Worm (Caenorhabditis elegans) whole organism, L1 larva: ENCODE measurements around the gene tbx-8.

Experiments
- alr-1 ChIP-seq: fragments of 200-800 bp; sonication (Bioruptor generic); optimal IDR thresholded peaks from 2 replicates; lab custom pipeline; 2018; ENCODE audit warnings: borderline replicate concordance, mild to moderate bottlenecking, missing genetic modification characterization, missing compliant biosample characterization
- dsc-1 ChIP-seq: sonication (generic microtip); optimal IDR thresholded peaks from 2 replicates; lab custom pipeline; 2016; ENCODE audit warnings: mild to moderate bottlenecking, missing genetic modification characterization, missing compliant biosample characterization
- elt-3 ChIP-seq, 6 experiments: fragments of 150-350 bp in 1 of 6; sonication (generic microtip); optimal IDR thresholded peaks; 2 replicates each; lab custom pipeline; 2017 to 2018; ENCODE audit warnings: missing biosample characterization in 6 of 6, missing genetic modification characterization in 6 of 6, inconsistent platforms in 1 of 6
- grh-1 ChIP-seq: fragments of 200-800 bp; sonication (Bioruptor generic); IDR thresholded peaks from 2 replicates; pipeline ENCODE4 v1.3.6; 2022; ENCODE audit warnings: missing genetic modification reagents, missing genetic modification characterization, missing compliant biosample characterization
- lin-15B ChIP-seq: fragments of 150-350 bp; sonication (generic microtip); optimal IDR thresholded peaks from 3 replicates; lab custom pipeline; 2014; ENCODE audit warnings: missing biosample characterization, missing genetic modification characterization
- lsy-2 ChIP-seq, 2 experiments: fragments of 150-350 bp; optimal IDR thresholded peaks; 2 replicates each; lab custom pipeline; 2014; ENCODE audit warnings: missing biosample characterization in 2 of 2, missing genetic modification characterization in 2 of 2
- nhr-90 ChIP-seq: sonication (generic microtip); optimal IDR thresholded peaks from 2 replicates; lab custom pipeline; 2016; ENCODE audit warnings: mild to moderate bottlenecking, missing genetic modification characterization, missing compliant biosample characterization; ENCODE audit not compliant: poor library complexity
- snpc-4 ChIP-seq: fragments of 150-350 bp; optimal IDR thresholded peaks from 2 replicates; lab custom pipeline; 2014; ENCODE audit warnings: missing biosample characterization, missing genetic modification characterization
- unc-62 ChIP-seq: fragments of 150-350 bp; optimal IDR thresholded peaks from 2 replicates; lab custom pipeline; 2014; ENCODE audit warnings: missing biosample characterization, missing genetic modification reagents, missing genetic modification characterization
- ztf-11 ChIP-seq, 2 experiments: sonication (generic microtip); optimal IDR thresholded peaks; 2 replicates each; lab custom pipeline; 2016 to 2017; ENCODE audit warnings: missing genetic modification characterization in 2 of 2, missing biosample characterization in 1 of 2, missing compliant biosample characterization in 1 of 2

ce11 chrIII:10389608-10390007, 42.5 kb downstream of the tbx-8 start:
- TF ChIP-seq grh-1 (GFP tag; lab: Robert Waterston, UW) (no peak), ztf-11 (tag; optimal IDR thresholded peaks at IDR 0.05; lab: Kevin White, UChicago) (no peak), dsc-1 (tag; lab: Kevin White, UChicago) (peak; percentile 87), nhr-90 (tag; lab: Kevin White, UChicago) (no peak), snpc-4 (no peak), lsy-2 (tag; optimal IDR thresholded peaks at IDR 0.05; lab: Kevin White, UChicago) (no peak), elt-3 (tag; optimal IDR thresholded peaks at IDR 0.05; lab: Kevin White, UChicago) (no peak), alr-1 (tag; lab: Kevin White, UChicago) (no peak), lin-15B (tag; lab: Kevin White, UChicago) (no peak), unc-62 (GFP tag; lab: Kevin White, UChicago) (no peak)
